Worm (Caenorhabditis elegans) whole organism, mixed stage, embryonic: ENCODE measurements around the gene his-24.

ENCODE experiments used
- M03D4.4 ChIP-seq: sonication (generic microtip); optimal IDR thresholded peaks from 2 replicates; lab custom pipeline; 2017; ENCODE audit warnings: mild to moderate bottlenecking, missing genetic modification characterization, missing compliant biosample characterization
- blmp-1 ChIP-seq: fragments of 150-350 bp; optimal IDR thresholded peaks from 2 replicates; lab custom pipeline; 2014; ENCODE audit warnings: missing biosample characterization, missing genetic modification characterization
- cnd-1 ChIP-seq: fragments of 200-800 bp; sonication (Bioruptor generic); optimal IDR thresholded peaks from 2 replicates; lab custom pipeline; 2018; ENCODE audit warnings: mild to moderate bottlenecking, missing genetic modification characterization, missing compliant biosample characterization
- elt-1 ChIP-seq: sonication (generic microtip); optimal IDR thresholded peaks from 2 replicates; lab custom pipeline; 2017; ENCODE audit warnings: missing genetic modification characterization, mild to moderate bottlenecking, missing compliant biosample characterization, antibody characterized with exemption, moderate library complexity, borderline replicate concordance; ENCODE audit not compliant: insufficient read depth
- elt-3 ChIP-seq: fragments of 150-350 bp; optimal IDR thresholded peaks from 2 replicates; lab custom pipeline; 2014; ENCODE audit warnings: missing biosample characterization, missing genetic modification characterization
- lsy-2 ChIP-seq: fragments of 150-350 bp; optimal IDR thresholded peaks from 2 replicates; lab custom pipeline; 2014; ENCODE audit warnings: missing biosample characterization, missing genetic modification characterization
- mab-5 ChIP-seq: fragments of 150-350 bp; optimal IDR thresholded peaks from 2 replicates; lab custom pipeline; 2014; ENCODE audit warnings: missing biosample characterization, missing genetic modification characterization
- mls-2 ChIP-seq: sonication (generic microtip); optimal IDR thresholded peaks from 2 replicates; lab custom pipeline; 2016; ENCODE audit warnings: mild to moderate bottlenecking, missing genetic modification characterization, moderate library complexity, missing compliant biosample characterization
- nhr-2 ChIP-seq: fragments of 150-350 bp; optimal IDR thresholded peaks from 2 replicates; lab custom pipeline; 2014; ENCODE audit warnings: missing biosample characterization, missing genetic modification characterization
- nhr-28 ChIP-seq: fragments of 150-350 bp; optimal IDR thresholded peaks from 2 replicates; lab custom pipeline; 2014; ENCODE audit warnings: missing biosample characterization, missing genetic modification characterization
- pha-4 ChIP-seq: fragments of 150-350 bp; optimal IDR thresholded peaks from 2 replicates; lab custom pipeline; 2018; ENCODE audit warnings: missing biosample characterization, missing genetic modification reagents, missing genetic modification characterization
- snpc-4 ChIP-seq: fragments of 150-350 bp; optimal IDR thresholded peaks from 2 replicates; lab custom pipeline; 2014; ENCODE audit warnings: missing biosample characterization, missing genetic modification characterization
- sptf-1 ChIP-seq: sonication (generic microtip); optimal IDR thresholded peaks from 2 replicates; lab custom pipeline; 2017; ENCODE audit warnings: mild to moderate bottlenecking, missing genetic modification characterization, moderate library complexity, missing compliant biosample characterization
- tbx-8 ChIP-seq: fragments of 200-800 bp; sonication (Bioruptor generic); optimal IDR thresholded peaks from 2 replicates; lab custom pipeline; 2018; ENCODE audit warnings: mild to moderate bottlenecking, missing genetic modification characterization, moderate library complexity, missing compliant biosample characterization
- unc-120 ChIP-seq: sonication (generic microtip); optimal IDR thresholded peaks from 2 replicates; lab custom pipeline; 2017; ENCODE audit warnings: missing genetic modification characterization, missing compliant biosample characterization; ENCODE audit not compliant: poor library complexity, severe bottlenecking
- zip-8 ChIP-seq: fragments of 150-350 bp; optimal IDR thresholded peaks from 2 replicates; lab custom pipeline; 2014; ENCODE audit warnings: missing biosample characterization, missing genetic modification characterization
- ztf-11 ChIP-seq: fragments of 150-350 bp; optimal IDR thresholded peaks from 2 replicates; lab custom pipeline; 2014; ENCODE audit warnings: missing biosample characterization, missing genetic modification characterization

The his-24 gene

ce11 chrX:14535913-14536312 is 46.0 kb downstream of the his-24 start:
- no peak for TF ChIP-seq ztf-11 (tag; lab: Kevin White, UChicago)

- TF ChIP-seq zip-8 (tag; lab: Kevin White, UChicago) (no peak), elt-1 (tag; lab: Kevin White, UChicago) (no peak), sptf-1 (no peak), snpc-4 (no peak), mls-2 (tag; lab: Kevin White, UChicago) (no peak), pha-4 (tag; lab: Kevin White, UChicago) (no peak), tbx-8 (no peak), unc-120 (tag; lab: Kevin White, UChicago) (no peak), blmp-1 (tag; lab: Kevin White, UChicago) (no peak), elt-3 (tag; lab: Kevin White, UChicago) (no peak), ztf-11 (tag; lab: Kevin White, UChicago) (no peak)
These were observed 47.7 kb downstream of the his-24 start for ce11 chrX:14537625-14538024.

ce11 chrX:14539468-14539867 is 49.6 kb downstream of the his-24 start:
- TF ChIP-seq elt-1 (tag; lab: Kevin White, UChicago) (no peak), mab-5 (no peak), nhr-2 (no peak), M03D4.4 (no peak), ztf-11 (tag; lab: Kevin White, UChicago) (no peak), lsy-2 (tag; lab: Kevin White, UChicago) (no peak), cnd-1 (tag; lab: Kevin White, UChicago) (no peak), nhr-28 (tag; lab: Kevin White, UChicago) (no peak), zip-8 (tag; lab: Kevin White, UChicago) (no peak)
